Worm (Caenorhabditis elegans): ENCODE measurements around the gene nca-2.
A peak's percentile ranks its signal among the peaks of the same experiment; 100 is the strongest.

The nca-2 gene

ce11 chrIII:5025136-5025629, 59.8 kb downstream of the nca-2 start:
- no peak for TF ChIP-seq aly-1 (tag; optimal IDR thresholded peaks at IDR 0.05)
- TF ChIP-seq sea-1 (GFP tag; conservative IDR thresholded peaks at IDR 0.05) = no peak
- no peak for TF ChIP-seq F13C5.2 (tag; optimal IDR thresholded peaks at IDR 0.05)
- no peak for TF ChIP-seq tra-4 (tag; optimal IDR thresholded peaks at IDR 0.05)
- no peak for TF ChIP-seq tbx-11 (GFP tag; IDR thresholded peaks at IDR 0.05)
- TF ChIP-seq ceh-36 (tag; optimal IDR thresholded peaks at IDR 0.05) = no peak
- peak; percentile 62 for TF ChIP-seq ama-1 (optimal IDR thresholded peaks at IDR 0.05)
- TF ChIP-seq B0310.2 (tag; optimal IDR thresholded peaks at IDR 0.05) = no peak

- TF ChIP-seq sea-1 (GFP tag; conservative IDR thresholded peaks at IDR 0.05) (no peak), hnd-1 (tag; optimal IDR thresholded peaks at IDR 0.05) (no peak), tbx-11 (GFP tag; IDR thresholded peaks at IDR 0.05) (no peak)
Measured at ce11 chrIII:5026366-5026765, 61.0 kb downstream of the nca-2 start.

- TF ChIP-seq hnd-1 (tag; optimal IDR thresholded peaks at IDR 0.05) (no peak), tbx-11 (GFP tag; IDR thresholded peaks at IDR 0.05) (no peak), ets-7 (tag; optimal IDR thresholded peaks at IDR 0.05) (no peak), aly-1 (tag; optimal IDR thresholded peaks at IDR 0.05) (no peak), B0310.2 (tag; optimal IDR thresholded peaks at IDR 0.05) (peak; percentile 32), scrt-1 (GFP tag; IDR thresholded peaks at IDR 0.05) (no peak), tbx-37 (GFP tag; conservative IDR thresholded peaks at IDR 0.05) (no peak), sea-1 (GFP tag; conservative IDR thresholded peaks at IDR 0.05) (0 out of 2 replicates have a peak, but pooled peaks have one; percentile 16), ama-1 (optimal IDR thresholded peaks at IDR 0.05) (peak; percentile 27)
Measured at ce11 chrIII:5027219-5027618, 61.8 kb downstream of the nca-2 start.

All from whole organism, early embryonic.